Worm (Caenorhabditis elegans) whole organism, L3 larva: ENCODE measurements around the gene srw-11.

Experiments used
- R02D3.7 ChIP-seq: fragments of 150-350 bp; optimal IDR thresholded peaks from 2 replicates; lab custom pipeline; 2014; ENCODE audit warnings: missing biosample characterization, missing genetic modification characterization
- ama-1 ChIP-seq: fragments of 150-350 bp; optimal IDR thresholded peaks from 2 replicates; lab custom pipeline; 2018
- ceh-28 ChIP-seq: fragments of 150-350 bp; optimal IDR thresholded peaks from 2 replicates; lab custom pipeline; 2014; ENCODE audit warnings: missing biosample characterization, missing genetic modification reagents, missing genetic modification characterization
- ceh-9 ChIP-seq: sonication (generic microtip); optimal IDR thresholded peaks from 2 replicates; lab custom pipeline; 2018; ENCODE audit warnings: missing biosample characterization, missing genetic modification characterization
- daf-12 ChIP-seq: fragments of 150-350 bp; optimal IDR thresholded peaks from 2 replicates; lab custom pipeline; 2014; ENCODE audit warnings: missing biosample characterization, missing genetic modification reagents, missing genetic modification characterization
- egl-27 ChIP-seq: sonication (generic microtip); optimal IDR thresholded peaks from 4 replicates; lab custom pipeline; 2017; ENCODE audit warnings: missing biosample characterization, missing genetic modification reagents, missing genetic modification characterization
- egl-5 ChIP-seq: fragments of 150-350 bp; optimal IDR thresholded peaks from 2 replicates; lab custom pipeline; 2017; ENCODE audit warnings: missing biosample characterization, missing genetic modification reagents, missing genetic modification characterization, inconsistent platforms
- elt-1 ChIP-seq: fragments of 150-350 bp; optimal IDR thresholded peaks from 2 replicates; lab custom pipeline; 2014; ENCODE audit warnings: missing biosample characterization, missing genetic modification characterization
- elt-2 ChIP-seq: sonication (generic microtip); optimal IDR thresholded peaks from 2 replicates; lab custom pipeline; 2016; ENCODE audit warnings: missing genetic modification reagents, mild to moderate bottlenecking, missing genetic modification characterization, missing compliant biosample characterization
- elt-3 ChIP-seq, 3 experiments: fragments of 150-350 bp in 1 of 3; sonication (generic microtip) in 2 of 3; optimal IDR thresholded peaks; 2 replicates in 2 of 3; 4 replicates in 1 of 3; lab custom pipeline; 2014 to 2017; ENCODE audit warnings: missing biosample characterization in 3 of 3, missing genetic modification characterization in 3 of 3
- fkh-10 ChIP-seq: sonication (generic microtip); optimal IDR thresholded peaks from 2 replicates; lab custom pipeline; 2017; ENCODE audit warnings: missing biosample characterization, missing genetic modification reagents, missing genetic modification characterization
- hmg-11 ChIP-seq: sonication (generic microtip); optimal IDR thresholded peaks from 2 replicates; lab custom pipeline; 2016; ENCODE audit warnings: missing genetic modification characterization, missing compliant biosample characterization
- jun-1 ChIP-seq: fragments of 150-350 bp; optimal IDR thresholded peaks from 2 replicates; lab custom pipeline; 2014; ENCODE audit warnings: missing biosample characterization, missing genetic modification reagents, missing genetic modification characterization
- lin-15B ChIP-seq: fragments of 150-350 bp; optimal IDR thresholded peaks from 2 replicates; lab custom pipeline; 2014; ENCODE audit warnings: missing biosample characterization, missing genetic modification characterization
- lin-39 ChIP-seq: fragments of 150-350 bp; optimal IDR thresholded peaks from 2 replicates; lab custom pipeline; 2018; ENCODE audit warnings: missing biosample characterization, missing genetic modification reagents, missing genetic modification characterization
- lsy-12 ChIP-seq: sonication (generic microtip); optimal IDR thresholded peaks from 2 replicates; lab custom pipeline; 2016; ENCODE audit warnings: mild to moderate bottlenecking, missing genetic modification characterization, missing compliant biosample characterization
- mml-1 ChIP-seq: fragments of 150-350 bp; sonication (generic microtip); optimal IDR thresholded peaks from 3 replicates; lab custom pipeline; 2014; ENCODE audit warnings: missing biosample characterization, missing genetic modification characterization
- nfya-1 ChIP-seq: sonication (generic microtip); optimal IDR thresholded peaks from 2 replicates; lab custom pipeline; 2017; ENCODE audit warnings: missing genetic modification characterization, mild to moderate bottlenecking, missing compliant biosample characterization, antibody characterized with exemption, moderate library complexity; ENCODE audit not compliant: insufficient read depth
- nhr-23 ChIP-seq: fragments of 150-350 bp; optimal IDR thresholded peaks from 2 replicates; lab custom pipeline; 2014; ENCODE audit warnings: missing biosample characterization, missing genetic modification reagents, missing genetic modification characterization
- nhr-237 ChIP-seq: fragments of 150-350 bp; optimal IDR thresholded peaks from 2 replicates; lab custom pipeline; 2014; ENCODE audit warnings: missing biosample characterization, missing genetic modification characterization
- nhr-25 ChIP-seq: sonication (generic microtip); optimal IDR thresholded peaks from 2 replicates; lab custom pipeline; 2017; ENCODE audit warnings: missing biosample characterization, missing genetic modification characterization
- nhr-28 ChIP-seq: fragments of 150-350 bp; optimal IDR thresholded peaks from 2 replicates; lab custom pipeline; 2014; ENCODE audit warnings: missing biosample characterization, missing genetic modification characterization
- nhr-43 ChIP-seq: sonication (generic microtip); optimal IDR thresholded peaks from 2 replicates; lab custom pipeline; 2016; ENCODE audit warnings: mild to moderate bottlenecking, missing genetic modification characterization, missing compliant biosample characterization; ENCODE audit not compliant: poor library complexity, severe bottlenecking
- pha-4 ChIP-seq: fragments of 150-350 bp; optimal IDR thresholded peaks from 2 replicates; lab custom pipeline; 2014; ENCODE audit warnings: missing biosample characterization, missing genetic modification reagents, missing genetic modification characterization
- pqm-1 ChIP-seq: fragments of 150-350 bp; optimal IDR thresholded peaks from 2 replicates; lab custom pipeline; 2017; ENCODE audit warnings: missing biosample characterization, missing genetic modification characterization, inconsistent platforms
- skn-1 ChIP-seq: fragments of 150-350 bp; optimal IDR thresholded peaks from 2 replicates; lab custom pipeline; 2014; ENCODE audit warnings: missing biosample characterization, missing genetic modification characterization
- snpc-4 ChIP-seq: fragments of 150-350 bp; optimal IDR thresholded peaks from 2 replicates; lab custom pipeline; 2014; ENCODE audit warnings: missing biosample characterization, missing genetic modification characterization
- tbx-2 ChIP-seq: sonication (generic microtip); optimal IDR thresholded peaks from 2 replicates; lab custom pipeline; 2016; ENCODE audit warnings: mild to moderate bottlenecking, missing genetic modification characterization, missing compliant biosample characterization
- ztf-11 ChIP-seq: fragments of 150-350 bp; optimal IDR thresholded peaks from 2 replicates; lab custom pipeline; 2014; ENCODE audit warnings: missing biosample characterization, missing genetic modification characterization

Gene srw-11

ce11 chrV:15189567-15189966 lies 50.5 kb downstream of the srw-11 start, which contains the start of gene cyn-3:
Gene cyn-3 (plus strand): TSS chrV:15189927.
- peak; percentile 65 for TF ChIP-seq hmg-11
- TF ChIP-seq elt-1 (tag; lab: Kevin White, UChicago), result peak; percentile 58
- no peak for TF ChIP-seq elt-3 (tag; optimal IDR thresholded peaks at IDR 0.05; lab: Kevin White, UChicago)
- peak; percentile 86 for TF ChIP-seq snpc-4 (tag; lab: Kevin White, UChicago)
- peak; percentile 73 for TF ChIP-seq jun-1 (tag; lab: Kevin White, UChicago)
- TF ChIP-seq elt-2 (tag; lab: Kevin White, UChicago), result peak; percentile 55
- TF ChIP-seq nhr-23 (tag; lab: Kevin White, UChicago), result peak; percentile 97
- TF ChIP-seq nhr-25, result peak; percentile 86
- TF ChIP-seq pqm-1 (tag; lab: Kevin White, UChicago), result peak; percentile 58
- TF ChIP-seq ceh-9 (tag; lab: Kevin White, UChicago), result no peak
- TF ChIP-seq nhr-43, result peak; percentile 80
- TF ChIP-seq tbx-2 (tag; lab: Kevin White, UChicago), result peak; percentile 23
- no peak for TF ChIP-seq ztf-11
- no peak for TF ChIP-seq daf-12 (tag; lab: Kevin White, UChicago)
- TF ChIP-seq ama-1 (lab: Kevin White, UChicago), result peak; percentile 69
- peak; percentile 77 for TF ChIP-seq R02D3.7 (tag; lab: Kevin White, UChicago)
- TF ChIP-seq ceh-28 (tag; lab: Kevin White, UChicago), result peak; percentile 79
- peak; percentile 91 for TF ChIP-seq skn-1 (tag; lab: Kevin White, UChicago)
- peak; percentile 63 for TF ChIP-seq lsy-12
- TF ChIP-seq lin-15B, result peak; percentile 98
- TF ChIP-seq fkh-10 (GFP tag; lab: Kevin White, UChicago), result peak; percentile 35
- TF ChIP-seq nfya-1 (tag; lab: Kevin White, UChicago), result peak; percentile 93
- TF ChIP-seq egl-5 (tag; lab: Kevin White, UChicago), result peak; percentile 70
- TF ChIP-seq mml-1 (tag; lab: Kevin White, UChicago), result no peak
- TF ChIP-seq lin-39 (tag; lab: Kevin White, UChicago), result peak; percentile 71
- peak; percentile 98 for TF ChIP-seq pha-4 (tag; lab: Kevin White, UChicago)
- no peak for TF ChIP-seq nhr-237 (tag; lab: Kevin White, UChicago)
- TF ChIP-seq nhr-28 (tag; lab: Kevin White, UChicago), result no peak
- TF ChIP-seq egl-27 (tag; lab: Kevin White, UChicago), result peak; percentile 38
